Worm (Caenorhabditis elegans): Measurements from ENCODE around the gene dao-4.

- TF ChIP-seq ztf-29 (GFP tag; IDR thresholded peaks at IDR 0.05), result no peak
- no peak for TF ChIP-seq flt-1 (GFP tag; IDR thresholded peaks at IDR 0.05)
- TF ChIP-seq ref-1 (GFP tag; conservative IDR thresholded peaks at IDR 0.05), result no peak
- TF ChIP-seq klf-2 (GFP tag; conservative IDR thresholded peaks at IDR 0.05), result no peak
- no peak for TF ChIP-seq cog-1 (tag; optimal IDR thresholded peaks at IDR 0.05)
Measured at ce11 chrX:10027556-10027955, 47.5 kb upstream of the dao-4 start, which contains the start of gene mkk-4.

Data from whole organism, midembryonic.